Fruit fly (Drosophila melanogaster): ENCODE measurements around the gene CG43102.

- TF ChIP-seq CG9215 (GFP tag; IDR thresholded peaks at IDR 0.05) (no peak), onecut (GFP tag; IDR thresholded peaks at IDR 0.05) (no peak), tio (GFP tag; optimal IDR thresholded peaks at IDR 0.05) (no peak), Neu2 (GFP tag; optimal IDR thresholded peaks at IDR 0.05; ENCODE audit: borderline replicate concordance) (no peak), Hmr (GFP tag; optimal IDR thresholded peaks at IDR 0.05) (peak; percentile 24), CG7745 (tag; optimal IDR thresholded peaks at IDR 0.05) (no peak), repo (GFP tag; optimal IDR thresholded peaks at IDR 0.05) (no peak), zfh1 (GFP tag; IDR thresholded peaks at IDR 0.05) (no peak)
These were observed 18.1 kb downstream of the CG43102 start for dm6 chr3R:17776104-17776589.

All from whole organism, embryonic.